Worm (Caenorhabditis elegans): Measurements from ENCODE around the gene usp-46.

Gene usp-46

DNA sequence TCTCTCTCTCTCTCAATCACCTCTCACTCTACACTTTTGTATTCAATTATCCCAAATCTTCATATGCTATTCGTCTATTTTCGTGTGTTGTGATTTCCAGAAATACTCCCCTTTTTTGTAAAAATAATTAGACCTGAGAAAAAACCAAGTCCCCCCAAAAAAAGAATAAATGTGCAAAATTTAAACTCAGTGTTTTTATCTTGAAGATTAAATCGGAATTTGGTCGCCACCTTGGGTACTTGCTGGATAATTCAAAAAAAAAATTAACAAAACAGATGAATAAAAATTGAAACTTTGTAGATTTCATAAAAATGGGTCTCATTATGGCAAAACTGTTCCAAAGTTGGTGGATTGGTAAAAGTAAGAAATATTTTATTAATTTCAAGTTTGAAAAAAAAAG is 46.5 kb downstream of the usp-46 start, which contains the start of gene arl-5:
Gene arl-5, plus strand, starts transcription at position 301 of the 400 bp plus-strand sequence.
- TF ChIP-seq gmeb-2 (tag; optimal IDR thresholded peaks at IDR 0.05) = no peak
- TF ChIP-seq ref-2 (tag; optimal IDR thresholded peaks at IDR 0.05) = no peak
- TF ChIP-seq tbx-7 (tag; optimal IDR thresholded peaks at IDR 0.05) = no peak
- TF ChIP-seq pax-1 (tag; optimal IDR thresholded peaks at IDR 0.05) = no peak
- no peak for TF ChIP-seq ceh-45 (GFP tag; IDR thresholded peaks at IDR 0.05)
- TF ChIP-seq pha-4 (tag; optimal IDR thresholded peaks at IDR 0.05) = no peak
- no peak for TF ChIP-seq dmd-4 (tag; optimal IDR thresholded peaks at IDR 0.05; ENCODE audit: borderline replicate concordance)
- TF ChIP-seq fax-1 (tag; optimal IDR thresholded peaks at IDR 0.05) = no peak
- TF ChIP-seq K02D7.2 (tag; optimal IDR thresholded peaks at IDR 0.05) = no peak
- no peak for TF ChIP-seq ceh-18 (tag; optimal IDR thresholded peaks at IDR 0.05)
- TF ChIP-seq ceh-6 (GFP tag; optimal IDR thresholded peaks at IDR 0.05) = no peak
- TF ChIP-seq ceh-24 (tag; optimal IDR thresholded peaks at IDR 0.05) = no peak
- TF ChIP-seq Y22D7AL.16 (tag; optimal IDR thresholded peaks at IDR 0.05) = no peak
- no peak for TF ChIP-seq lin-11 (tag; optimal IDR thresholded peaks at IDR 0.05)
- no peak for TF ChIP-seq lim-6 (tag; optimal IDR thresholded peaks at IDR 0.05)
- TF ChIP-seq ceh-48 (tag; optimal IDR thresholded peaks at IDR 0.05) = no peak
- TF ChIP-seq nhr-232 (tag; optimal IDR thresholded peaks at IDR 0.05) = no peak
- TF ChIP-seq unc-55 (GFP tag; optimal IDR thresholded peaks at IDR 0.05) = no peak

DNA sequence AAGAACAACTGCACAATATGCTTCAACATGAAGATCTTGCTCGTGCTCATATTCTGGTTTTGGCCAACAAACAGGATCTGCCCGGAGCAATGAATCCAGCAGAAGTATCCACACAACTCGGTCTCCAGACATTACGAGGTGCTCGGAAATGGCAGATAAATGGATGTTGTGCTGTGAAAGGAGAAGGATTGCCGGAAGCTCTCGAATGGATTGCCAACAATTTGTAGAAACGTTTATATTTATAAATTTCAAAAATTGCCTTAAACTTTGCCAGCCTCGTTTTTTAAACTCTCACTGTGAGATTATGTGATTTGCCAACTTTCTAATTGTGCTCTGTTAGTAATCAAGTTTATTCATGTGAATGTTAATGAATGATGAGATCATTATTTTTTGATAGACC is 47.3 kb downstream of the usp-46 start:
- TF ChIP-seq ttx-3 (tag; optimal IDR thresholded peaks at IDR 0.05) (no peak), nfya-1 (tag; optimal IDR thresholded peaks at IDR 0.05) (no peak), npax-4 (tag; optimal IDR thresholded peaks at IDR 0.05) (no peak), dmd-4 (tag; optimal IDR thresholded peaks at IDR 0.05; ENCODE audit: borderline replicate concordance) (no peak), ceh-14 (tag; optimal IDR thresholded peaks at IDR 0.05) (no peak), pag-3 (tag; optimal IDR thresholded peaks at IDR 0.05; ENCODE audit: borderline replicate concordance) (no peak), lin-11 (tag; optimal IDR thresholded peaks at IDR 0.05) (no peak), C38D4.7 (GFP tag; optimal IDR thresholded peaks at IDR 0.05) (no peak), pha-4 (tag; optimal IDR thresholded peaks at IDR 0.05) (no peak), nhr-11 (tag; optimal IDR thresholded peaks at IDR 0.05) (no peak), hlh-30 (tag; optimal IDR thresholded peaks at IDR 0.05; ENCODE audit: insufficient read depth) (no peak), unc-86 (tag; optimal IDR thresholded peaks at IDR 0.05) (no peak), pqm-1 (tag; optimal IDR thresholded peaks at IDR 0.05) (no peak), ama-1 (optimal IDR thresholded peaks at IDR 0.05) (no peak), dve-1 (tag; optimal IDR thresholded peaks at IDR 0.05) (no peak), ceh-34 (tag; optimal IDR thresholded peaks at IDR 0.05) (no peak), tbx-7 (tag; optimal IDR thresholded peaks at IDR 0.05) (no peak)

DNA sequence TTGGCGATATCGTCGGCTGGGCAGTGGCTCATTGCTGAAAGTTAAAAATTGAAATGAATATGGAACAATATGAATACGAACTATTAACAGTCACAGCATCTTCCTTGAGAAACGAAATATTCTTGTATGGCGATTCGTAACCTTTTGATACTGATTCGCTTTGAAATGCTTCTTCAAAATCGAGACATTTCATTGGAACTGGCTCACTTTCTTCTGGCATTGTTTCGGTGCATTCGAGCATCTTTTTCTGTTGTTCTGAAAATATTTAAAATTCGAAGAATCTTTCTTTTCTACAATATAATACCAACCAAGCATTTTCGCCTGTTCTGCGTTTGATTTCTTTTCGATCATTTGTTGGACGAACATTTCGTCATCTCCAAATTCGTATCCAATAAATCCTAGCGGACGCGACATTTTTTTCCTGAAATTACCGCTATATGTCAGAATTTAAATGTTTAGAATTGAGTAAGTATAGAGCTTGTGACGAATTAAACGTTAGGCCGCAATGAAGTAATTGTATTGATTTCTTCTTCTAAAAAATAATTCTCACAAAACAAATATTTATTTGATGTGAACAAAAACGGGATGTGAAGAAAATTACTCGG is 48.0 kb downstream of the usp-46 start, which contains the start of gene lin-52:
Gene lin-52, minus strand, starts transcription at position 421 of the 605 bp plus-strand sequence.
- TF ChIP-seq T23F11.4 (GFP tag; optimal IDR thresholded peaks at IDR 0.05) = no peak
- TF ChIP-seq syd-9 (tag; optimal IDR thresholded peaks at IDR 0.05) = no peak

DNA sequence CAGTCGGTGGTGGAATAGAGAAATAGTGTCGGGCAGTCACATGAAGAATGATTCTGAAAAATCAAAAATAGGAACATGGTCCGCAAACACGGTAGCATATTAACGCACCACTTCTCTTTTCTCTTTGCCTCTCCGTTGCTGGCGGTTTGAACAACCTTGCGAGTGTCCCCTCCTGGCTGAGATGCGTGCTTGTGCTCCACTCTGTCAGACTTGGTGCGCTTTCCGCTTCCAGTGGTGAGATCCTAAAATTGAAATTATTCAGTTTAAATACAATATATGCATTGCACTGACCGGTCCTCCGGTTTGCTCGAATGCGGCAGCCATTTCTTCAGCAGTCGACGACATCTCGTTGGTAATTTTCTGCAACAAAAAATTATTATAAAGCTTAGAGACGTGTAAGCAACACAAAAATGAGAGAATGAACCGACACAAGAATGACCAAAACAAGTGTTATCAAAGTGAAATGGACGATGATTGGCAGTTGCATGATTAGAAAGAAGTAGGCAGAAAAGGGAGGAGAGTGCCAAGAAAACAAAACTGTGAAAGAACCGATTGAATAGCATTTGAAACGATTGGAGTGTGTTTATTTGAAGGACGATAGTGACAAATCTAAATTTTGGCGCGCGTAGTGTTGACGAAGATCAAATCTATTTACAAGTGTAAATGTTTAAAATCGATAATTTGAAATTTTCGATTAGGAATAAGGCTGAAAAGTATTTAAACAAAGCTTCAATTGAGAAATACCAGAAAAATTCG is 48.8 kb downstream of the usp-46 start, which contains the start of gene ZK632.9:
Gene ZK632.9, minus strand, starts transcription at position 360 of the 756 bp plus-strand sequence.
- TF ChIP-seq tbx-2 (tag; optimal IDR thresholded peaks at IDR 0.05) = peak; percentile 14
- TF ChIP-seq tbx-7 (tag; optimal IDR thresholded peaks at IDR 0.05) = no peak
- TF ChIP-seq lim-6 (tag; optimal IDR thresholded peaks at IDR 0.05) = no peak
- TF ChIP-seq hlh-30 (tag; optimal IDR thresholded peaks at IDR 0.05; ENCODE audit: insufficient read depth) = no peak

Data from whole organism, late embryonic.